Fruit fly (Drosophila melanogaster) whole organism, embryonic: ENCODE data around the gene Enoph.

Source experiments
- Atf-2 ChIP-seq: fragments of 200-800 bp; sonication (Bioruptor generic); optimal IDR thresholded peaks from 2 replicates; lab custom pipeline; 2016; ENCODE audit warnings: missing biosample characterization, missing genetic modification characterization
- Atf6 ChIP-seq: fragments of 200-800 bp; sonication (Bioruptor generic); IDR thresholded peaks from 2 replicates; pipeline ENCODE4 v1.3.6; 2022; ENCODE audit warnings: missing biosample characterization, missing genetic modification characterization
- CG11504 ChIP-seq: fragments of 200-800 bp; sonication (Bioruptor generic); optimal IDR thresholded peaks from 3 replicates; lab custom pipeline; 2019; ENCODE audit warnings: missing biosample characterization, mild to moderate bottlenecking, missing genetic modification characterization, moderate library complexity
- CG1233 ChIP-seq: fragments of 200-800 bp; sonication (Bioruptor generic); optimal IDR thresholded peaks from 4 replicates; lab custom pipeline; 2018; ENCODE audit warnings: missing biosample characterization, mild to moderate bottlenecking, missing genetic modification characterization
- CG12942 ChIP-seq: fragments of 200-800 bp; sonication (Bioruptor generic); optimal IDR thresholded peaks from 3 replicates; lab custom pipeline; 2016; ENCODE audit warnings: missing biosample characterization, missing genetic modification characterization
- CG13624 ChIP-seq: fragments of 200-800 bp; sonication (Bioruptor generic); optimal IDR thresholded peaks from 2 replicates; lab custom pipeline; 2016; ENCODE audit warnings: missing biosample characterization, missing genetic modification characterization
- CG17186 ChIP-seq: fragments of 200-800 bp; sonication (Bioruptor generic); optimal IDR thresholded peaks from 3 replicates; lab custom pipeline; 2017; ENCODE audit warnings: missing biosample characterization, missing genetic modification reagents, missing genetic modification characterization
- CG30020 ChIP-seq: fragments of 200-800 bp; optimal IDR thresholded peaks from 2 replicates; lab custom pipeline; 2019; ENCODE audit warnings: missing biosample characterization, mild to moderate bottlenecking, missing genetic modification characterization, moderate library complexity
- CG31388 ChIP-seq: fragments of 200-800 bp; sonication (Bioruptor generic); optimal IDR thresholded peaks from 2 replicates; lab custom pipeline; 2016; ENCODE audit warnings: missing biosample characterization, missing genetic modification characterization
- CG3847 ChIP-seq: fragments of 200-800 bp; sonication (Bioruptor generic); IDR thresholded peaks from 2 replicates; pipeline ENCODE4 v1.3.6; 2022; ENCODE audit warnings: missing biosample characterization, missing genetic modification characterization
- CG4328 ChIP-seq: fragments of 200-800 bp; sonication (Bioruptor generic); optimal IDR thresholded peaks from 3 replicates; lab custom pipeline; 2017; ENCODE audit warnings: missing biosample characterization, missing genetic modification reagents, missing genetic modification characterization
- CG6854 ChIP-seq: fragments of 200-800 bp; sonication (Bioruptor generic); optimal IDR thresholded peaks from 3 replicates; lab custom pipeline; 2017; ENCODE audit warnings: missing biosample characterization, mild to moderate bottlenecking, missing genetic modification characterization
- CG7786 ChIP-seq: fragments of 200-800 bp; sonication (Bioruptor generic); optimal IDR thresholded peaks from 2 replicates; lab custom pipeline; 2016; ENCODE audit warnings: missing biosample characterization, missing genetic modification characterization
- CG9727 ChIP-seq: fragments of 200-800 bp; sonication (Bioruptor generic); optimal IDR thresholded peaks from 3 replicates; lab custom pipeline; 2017; ENCODE audit warnings: missing biosample characterization, mild to moderate bottlenecking, missing genetic modification characterization
- Dbx ChIP-seq: fragments of 200-800 bp; sonication (Bioruptor generic); IDR thresholded peaks from 3 replicates; pipeline ENCODE4 v1.3.6; 2022; ENCODE audit warnings: missing biosample characterization, missing genetic modification characterization
- Dref ChIP-seq: fragments of 200-800 bp; sonication (Bioruptor generic); IDR thresholded peaks from 2 replicates; pipeline ENCODE4 v1.3.6; 2022; ENCODE audit warnings: missing biosample characterization, missing genetic modification characterization
- Elba2 ChIP-seq: fragments of 200-800 bp; sonication (Bioruptor generic); optimal IDR thresholded peaks from 3 replicates; lab custom pipeline; 2016; ENCODE audit warnings: missing biosample characterization, missing genetic modification characterization
- HLH54F ChIP-seq: fragments of 200-800 bp; sonication (Bioruptor generic); optimal IDR thresholded peaks from 3 replicates; lab custom pipeline; 2016; ENCODE audit warnings: missing biosample characterization, missing genetic modification characterization
- HLHmδ ChIP-seq: fragments of 200-800 bp; sonication (Bioruptor generic); optimal IDR thresholded peaks from 2 replicates; lab custom pipeline; 2018; ENCODE audit warnings: missing biosample characterization, mild to moderate bottlenecking, missing genetic modification characterization, moderate library complexity
- Hand ChIP-seq: fragments of 200-800 bp; sonication (Bioruptor generic); optimal IDR thresholded peaks from 2 replicates; lab custom pipeline; 2017; ENCODE audit warnings: mild to moderate bottlenecking, missing biosample characterization, missing genetic modification reagents, missing genetic modification characterization
- HmgD ChIP-seq: fragments of 200-800 bp; sonication (Bioruptor generic); optimal IDR thresholded peaks from 3 replicates; lab custom pipeline; 2016; ENCODE audit warnings: missing biosample characterization, missing genetic modification characterization
- Lim3 ChIP-seq: fragments of 200-800 bp; sonication (Bioruptor generic); IDR thresholded peaks from 2 replicates; pipeline ENCODE4 v1.3.6; 2022; ENCODE audit warnings: missing biosample characterization, missing genetic modification characterization
- Mes4 ChIP-seq: fragments of 200-800 bp; sonication (Bioruptor generic); optimal IDR thresholded peaks from 2 replicates; lab custom pipeline; 2016; ENCODE audit warnings: missing biosample characterization, missing genetic modification characterization
- Sox100B ChIP-seq: fragments of 200-800 bp; sonication (Bioruptor generic); optimal IDR thresholded peaks from 3 replicates; lab custom pipeline; 2018; ENCODE audit warnings: missing biosample characterization, mild to moderate bottlenecking, missing genetic modification characterization
- Sry-β ChIP-seq: fragments of 200-800 bp; sonication (Bioruptor generic); optimal IDR thresholded peaks from 2 replicates; lab custom pipeline; 2018; ENCODE audit warnings: missing biosample characterization, mild to moderate bottlenecking, missing genetic modification characterization, moderate library complexity
- Sry-δ ChIP-seq: fragments of 200-800 bp; sonication (Bioruptor generic); optimal IDR thresholded peaks from 2 replicates; lab custom pipeline; 2016; ENCODE audit warnings: missing biosample characterization, missing genetic modification characterization
- Taf1 ChIP-seq: fragments of 200-800 bp; sonication (Bioruptor generic); IDR thresholded peaks from 2 replicates; pipeline ENCODE4 v1.3.6; 2022; ENCODE audit warnings: missing biosample characterization, missing genetic modification characterization
- Vsx1 ChIP-seq: fragments of 200-800 bp; sonication (Bioruptor generic); optimal IDR thresholded peaks from 2 replicates; lab custom pipeline; 2017; ENCODE audit warnings: missing biosample characterization, mild to moderate bottlenecking, missing genetic modification characterization, missing genetic modification reagents
- bbx ChIP-seq: fragments of 200-800 bp; sonication (Bioruptor generic); IDR thresholded peaks from 2 replicates; pipeline ENCODE4 v1.3.6; 2022; ENCODE audit warnings: missing biosample characterization, missing genetic modification characterization; ENCODE audit not compliant: partially characterized antibody
- cato ChIP-seq: fragments of 200-800 bp; sonication (Bioruptor generic); optimal IDR thresholded peaks from 2 replicates; lab custom pipeline; 2016; ENCODE audit warnings: missing biosample characterization, missing genetic modification characterization, borderline replicate concordance
- crc ChIP-seq: fragments of 200-800 bp; sonication (Bioruptor generic); optimal IDR thresholded peaks from 2 replicates; lab custom pipeline; 2016; ENCODE audit warnings: missing biosample characterization, missing genetic modification characterization
- dan ChIP-seq: fragments of 200-800 bp; sonication (Bioruptor generic); IDR thresholded peaks from 2 replicates; pipeline ENCODE4 v1.3.6; 2022; ENCODE audit warnings: missing biosample characterization, missing genetic modification characterization
- dmrt11E ChIP-seq: fragments of 200-800 bp; sonication (Bioruptor generic); optimal IDR thresholded peaks from 3 replicates; lab custom pipeline; 2018; ENCODE audit warnings: missing biosample characterization, mild to moderate bottlenecking, missing genetic modification characterization, moderate library complexity
- dpn ChIP-seq, 2 experiments: fragments of 200-800 bp; sonication (Bioruptor generic); optimal IDR thresholded peaks; 3 replicates each; lab custom pipeline; 2016; ENCODE audit warnings: missing biosample characterization in 2 of 2, missing genetic modification characterization in 2 of 2
- eyg ChIP-seq: fragments of 200-800 bp; sonication (Bioruptor generic); optimal IDR thresholded peaks from 3 replicates; lab custom pipeline; 2016; ENCODE audit warnings: missing biosample characterization, missing genetic modification characterization
- gcm ChIP-seq: fragments of 200-800 bp; sonication (Bioruptor generic); optimal IDR thresholded peaks from 2 replicates; lab custom pipeline; 2019; ENCODE audit warnings: missing biosample characterization, mild to moderate bottlenecking, missing genetic modification characterization, moderate library complexity
- grau ChIP-seq: fragments of 200-800 bp; optimal IDR thresholded peaks from 3 replicates; lab custom pipeline; 2019; ENCODE audit warnings: missing biosample characterization, mild to moderate bottlenecking, missing genetic modification characterization, moderate library complexity
- klu ChIP-seq: fragments of 200-800 bp; sonication (Bioruptor generic); IDR thresholded peaks from 2 replicates; pipeline ENCODE4 v1.3.6; 2022; ENCODE audit warnings: missing biosample characterization, missing genetic modification characterization
- lbe ChIP-seq: fragments of 200-800 bp; sonication (Bioruptor generic); optimal IDR thresholded peaks from 2 replicates; lab custom pipeline; 2016; ENCODE audit warnings: missing biosample characterization, mild to moderate bottlenecking, missing genetic modification characterization
- mld ChIP-seq: fragments of 200-800 bp; sonication (Bioruptor generic); IDR thresholded peaks from 3 replicates; pipeline ENCODE4 v1.3.6; 2022; ENCODE audit warnings: missing biosample characterization, missing genetic modification characterization; ENCODE audit not compliant: partially characterized antibody
- pb ChIP-seq: fragments of 200-800 bp; sonication (Bioruptor generic); optimal IDR thresholded peaks from 3 replicates; lab custom pipeline; 2016; ENCODE audit warnings: missing biosample characterization, missing genetic modification characterization
- phol ChIP-seq: fragments of 200-800 bp; sonication (Bioruptor generic); optimal IDR thresholded peaks from 3 replicates; lab custom pipeline; 2018; ENCODE audit warnings: missing biosample characterization, mild to moderate bottlenecking, missing genetic modification characterization, moderate library complexity
- prd ChIP-seq, 3 experiments: fragments of >200 bp in 2 of 3; fragments of 200-800 bp in 1 of 3; sonication (Bioruptor generic) in 1 of 3; optimal IDR thresholded peaks in 2 of 3; IDR thresholded peaks in 1 of 3; 2 replicates in 2 of 3; 3 replicates in 1 of 3; pipeline versions ENCODE4 v1.3.6 to Lab custom; 2017 to 2022; ENCODE audit warnings: missing biosample characterization in 1 of 3, missing genetic modification characterization in 1 of 3
- ro ChIP-seq: fragments of 200-800 bp; sonication (Bioruptor generic); IDR thresholded peaks from 2 replicates; pipeline ENCODE4 v1.3.6; 2022; ENCODE audit warnings: missing biosample characterization, missing genetic modification characterization
- sim ChIP-seq: fragments of 200-800 bp; sonication (Bioruptor generic); IDR thresholded peaks from 2 replicates; pipeline ENCODE4 v1.3.6; 2022; ENCODE audit warnings: missing biosample characterization, missing genetic modification characterization
- sisA ChIP-seq: fragments of 200-800 bp; sonication (Bioruptor generic); IDR thresholded peaks from 2 replicates; pipeline ENCODE4 v1.3.6; 2022; ENCODE audit warnings: missing biosample characterization, missing genetic modification characterization
- tio ChIP-seq: fragments of 200-800 bp; sonication (Bioruptor generic); optimal IDR thresholded peaks from 2 replicates; lab custom pipeline; 2017; ENCODE audit warnings: missing biosample characterization, missing genetic modification characterization, inconsistent platforms
- tx ChIP-seq: fragments of 200-800 bp; sonication (Bioruptor generic); optimal IDR thresholded peaks from 2 replicates; lab custom pipeline; 2016; ENCODE audit warnings: missing biosample characterization, missing genetic modification characterization

The Enoph gene

dm6 chr3R:5264251-5265098 lies 8.0 kb upstream of the Enoph start (continued):
- TF ChIP-seq Mes4 (no peak), cato (GFP tag; lab: Kevin White, UChicago) (no peak), HmgD (no peak), CG13624 (GFP tag; lab: Kevin White, UChicago) (peak; percentile 36), dmrt11E (tag; lab: Kevin White, UChicago) (peak; percentile 19), Taf1 (0 out of 2 replicates have a peak, but pooled peaks have one; percentile 9), lbe (peak; percentile 12), CG7786 (GFP tag; lab: Kevin White, UChicago) (no peak), CG17186 (GFP tag; lab: Kevin White, UChicago) (no peak), Dref (GFP tag; lab: Robert Waterston, UW) (no peak), mld (GFP tag; lab: Robert Waterston, UW) (no peak), gcm (no peak), Sry-β (GFP tag; lab: Kevin White, UChicago) (peak; percentile 99), klu (GFP tag; lab: Robert Waterston, UW) (no peak), sisA (GFP tag; lab: Robert Waterston, UW) (no peak), Atf-2 (GFP tag; lab: Kevin White, UChicago) (no peak), CG9727 (GFP tag; lab: Kevin White, UChicago) (peak; percentile 46), Elba2 (GFP tag; lab: Kevin White, UChicago) (no peak), CG4328 (GFP tag; lab: Kevin White, UChicago) (peak; percentile 34), sim (GFP tag; lab: Robert Waterston, UW) (no peak), CG12942 (GFP tag; lab: Kevin White, UChicago) (no peak), Sox100B (GFP tag; lab: Kevin White, UChicago) (peak; percentile 61), Hand (GFP tag; lab: Kevin White, UChicago) (no peak), phol (tag; lab: Kevin White, UChicago) (peak; percentile 26), HLHmδ (GFP tag; lab: Kevin White, UChicago) (peak; percentile 48), Vsx1 (peak; percentile 38), CG3847 (GFP tag; lab: Robert Waterston, UW) (0 out of 2 replicates have a peak, but pooled peaks have one; percentile 27), Lim3 (GFP tag; lab: Robert Waterston, UW) (no peak), crc (no peak), tio (no peak), CG31388 (GFP tag; lab: Kevin White, UChicago) (no peak), tx (GFP tag; lab: Kevin White, UChicago) (peak; percentile 4), eyg (no peak), CG30020 (peak; percentile 3), pb (GFP tag; lab: Kevin White, UChicago) (no peak), CG1233 (GFP tag; lab: Kevin White, UChicago) (peak; percentile 23), bbx (peak; percentile 61; the same call in 1 of the 2 replicates), dan (no peak), Dbx (GFP tag; lab: Robert Waterston, UW) (no peak), Sry-δ (GFP tag; lab: Kevin White, UChicago) (peak; percentile 16), CG11504 (peak; percentile 63), dpn (GFP tag; optimal IDR thresholded peaks at IDR 0.05; lab: Kevin White, UChicago) (peak; percentile 23 to 37), Atf6 (GFP tag; lab: Robert Waterston, UW) (0 out of 2 replicates have a peak, but pooled peaks have one; percentile 32), ro (GFP tag; lab: Robert Waterston, UW) (no peak), CG6854 (peak; percentile 33), grau (tag; lab: Kevin White, UChicago) (peak; percentile 67), HLH54F (GFP tag; lab: Kevin White, UChicago) (peak; percentile 41), prd (optimal IDR thresholded peaks at IDR 0.05; lab: Kevin White, UChicago) (no peak), prd (GFP tag; IDR thresholded peaks at IDR 0.05; lab: Robert Waterston, UW) (no peak)
